Fruit fly (Drosophila melanogaster) whole organism, embryonic: Measurements from ENCODE around the gene Ldh.

Experiments used
- CG5953 ChIP-seq: fragments of 200-800 bp; sonication (Bioruptor generic); IDR thresholded peaks from 2 replicates; pipeline ENCODE4 v1.3.6; 2022; ENCODE audit warnings: missing biosample characterization, missing genetic modification characterization
- Doc3 ChIP-seq: fragments of 200-800 bp; sonication (Bioruptor generic); IDR thresholded peaks from 3 replicates; pipeline ENCODE4 v1.3.6; 2022; ENCODE audit warnings: missing biosample characterization, missing genetic modification characterization; ENCODE audit not compliant: partially characterized antibody
- H2.0 ChIP-seq: fragments of 200-800 bp; sonication (Bioruptor generic); IDR thresholded peaks from 2 replicates; pipeline ENCODE4 v1.3.6; 2022; ENCODE audit warnings: missing biosample characterization, missing genetic modification characterization
- Neu2 ChIP-seq: fragments of 200-800 bp; sonication (Bioruptor generic); optimal IDR thresholded peaks from 3 replicates; lab custom pipeline; 2016; ENCODE audit warnings: missing biosample characterization, missing genetic modification characterization, borderline replicate concordance
- Nf-YA ChIP-seq: fragments of 200-800 bp; sonication (Bioruptor generic); IDR thresholded peaks from 2 replicates; pipeline ENCODE4 v1.3.6; 2022; ENCODE audit warnings: missing biosample characterization, missing genetic modification characterization
- eve ChIP-seq, 2 experiments: fragments of >200 bp; optimal IDR thresholded peaks; 2 replicates each; lab custom pipeline; 2017; ENCODE audit warnings: missing biosample characterization in 2 of 2, missing genetic modification characterization in 2 of 2
- zen2 ChIP-seq: fragments of 200-800 bp; sonication (Bioruptor generic); IDR thresholded peaks from 3 replicates; pipeline ENCODE4 v1.3.6; 2022; ENCODE audit warnings: missing biosample characterization, missing genetic modification characterization; ENCODE audit not compliant: partially characterized antibody

dm6 chr3L:6274929-6275328 is 12.4 kb upstream of the Ldh start:
- TF ChIP-seq zen2 (GFP tag; lab: Robert Waterston, UW) (no peak), Nf-YA (GFP tag; lab: Robert Waterston, UW) (no peak), H2.0 (GFP tag; lab: Robert Waterston, UW) (no peak), CG5953 (GFP tag; lab: Robert Waterston, UW) (no peak), Doc3 (GFP tag; lab: Robert Waterston, UW) (no peak), Neu2 (GFP tag; lab: Kevin White, UChicago) (no peak), eve (GFP tag; optimal IDR thresholded peaks at IDR 0.05; lab: Kevin White, UChicago) (no peak)
